Worm (Caenorhabditis elegans): ENCODE results near the gene cyp-33C5.

The cyp-33C5 gene

ce11 chrV:2290329-2290728, 45.5 kb downstream of the cyp-33C5 start, which contains the start of gene nhr-225:
nhr-225 (minus strand) TSS chrV:2290474.
- TF ChIP-seq C06A6.2 (GFP tag; conservative IDR thresholded peaks at IDR 0.05) (no peak), ztf-18 (tag; optimal IDR thresholded peaks at IDR 0.05) (no peak), gei-17 (GFP tag; optimal IDR thresholded peaks at IDR 0.05) (no peak), mxl-1 (tag; optimal IDR thresholded peaks at IDR 0.05) (no peak), sea-2 (GFP tag; IDR thresholded peaks at IDR 0.05) (no peak), B0019.2 (GFP tag; conservative IDR thresholded peaks at IDR 0.05) (no peak), nfya-2 (GFP tag; IDR thresholded peaks at IDR 0.05) (no peak), cebp-2 (GFP tag; IDR thresholded peaks at IDR 0.05) (no peak), B0336.3 (GFP tag; IDR thresholded peaks at IDR 0.05) (no peak), madf-3 (GFP tag; IDR thresholded peaks at IDR 0.05) (no peak), cebp-1 (GFP tag; IDR thresholded peaks at IDR 0.05) (no peak), cebp-1 (tag; optimal IDR thresholded peaks at IDR 0.05) (no peak), hrde-1 (tag; optimal IDR thresholded peaks at IDR 0.05; ENCODE audit: borderline replicate concordance) (no peak), ceh-79 (tag; optimal IDR thresholded peaks at IDR 0.05) (no peak), lir-1 (GFP tag; conservative IDR thresholded peaks at IDR 0.05) (no peak), tbx-9 (tag; optimal IDR thresholded peaks at IDR 0.05; ENCODE audit: borderline replicate concordance) (no peak), T07F8.4 (tag; optimal IDR thresholded peaks at IDR 0.05) (no peak), tbp1 (GFP tag; optimal IDR thresholded peaks at IDR 0.05) (no peak), ztf-6 (GFP tag; IDR thresholded peaks at IDR 0.05) (no peak)

- TF ChIP-seq die-1 (tag; optimal IDR thresholded peaks at IDR 0.05): no peak
- TF ChIP-seq lag-1 (GFP tag; IDR thresholded peaks at IDR 0.05): no peak
- TF ChIP-seq nhr-80 (tag; optimal IDR thresholded peaks at IDR 0.05): peak; percentile 29
Observed at ce11 chrV:2292240-2292639, 47.4 kb downstream of the cyp-33C5 start, which contains the start of gene nhr-115. nhr-115 (plus strand) TSS chrV:2292540.

DNA sequence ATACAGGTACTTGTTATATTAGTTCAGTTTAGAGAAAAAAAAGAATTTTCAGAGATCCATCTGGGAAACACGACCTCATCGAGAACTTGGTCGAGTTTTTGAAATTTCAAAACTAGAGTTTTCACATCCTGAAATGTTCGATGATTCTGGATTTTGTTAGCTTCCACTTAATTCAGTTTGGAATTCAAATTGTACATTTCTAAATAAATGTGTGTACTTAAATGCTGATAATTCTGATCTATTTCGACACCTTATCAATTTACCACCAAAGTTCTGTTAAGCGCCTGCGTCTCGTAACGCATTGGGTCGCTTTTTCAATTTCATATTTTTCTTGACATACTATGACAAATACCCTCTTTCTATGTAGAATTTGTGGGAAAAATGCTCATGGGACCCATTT, 49.8 kb downstream of the cyp-33C5 start, which contains the start of gene nhr-226:
Gene nhr-226 (plus strand): TSS at position 301 of the 400 bp plus-strand sequence.
- TF ChIP-seq nhr-80 (tag; optimal IDR thresholded peaks at IDR 0.05) (peak; percentile 43), ama-1 (optimal IDR thresholded peaks at IDR 0.05) (no peak), ama-1 (GFP tag; optimal IDR thresholded peaks at IDR 0.05) (no peak)

All from whole organism, young adult.